Fruit fly (Drosophila melanogaster): ENCODE measurements around the gene CG13077.

DNA sequence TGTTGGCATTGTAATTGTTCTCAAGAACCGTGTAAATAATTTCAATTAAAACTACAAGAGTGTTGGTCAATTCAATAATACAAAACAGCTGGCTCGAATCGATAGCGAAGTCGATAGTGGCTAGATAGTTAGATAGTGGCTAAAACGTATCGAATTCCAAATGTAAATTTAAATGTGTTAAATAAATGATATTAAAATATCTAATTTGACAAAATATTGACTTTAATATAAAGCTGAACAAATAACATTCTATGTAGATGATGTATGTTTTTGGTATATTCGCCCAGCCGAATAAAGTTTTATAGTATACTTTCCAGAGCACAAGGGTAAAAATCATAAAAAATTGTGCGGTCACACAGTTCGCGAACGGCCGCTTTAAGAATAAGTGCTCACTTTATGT lies 39.3 kb upstream of the CG13077 start, which contains the start of the genes Dpm1 and CG10137:
- no peak for TF ChIP-seq Sin3A (optimal IDR thresholded peaks at IDR 0.05)
- no peak for TF ChIP-seq psq (optimal IDR thresholded peaks at IDR 0.05)
- TF ChIP-seq insv (optimal IDR thresholded peaks at IDR 0.05), result no peak
